Worm (Caenorhabditis elegans) whole organism, early embryonic: ENCODE measurements around the gene F02C12.2.

ENCODE experiments used
- B0310.2 ChIP-seq: sonication (generic microtip); optimal IDR thresholded peaks from 2 replicates; lab custom pipeline; 2016; ENCODE audit warnings: mild to moderate bottlenecking, missing genetic modification characterization, missing compliant biosample characterization
- F13C5.2 ChIP-seq: sonication (generic microtip); optimal IDR thresholded peaks from 2 replicates; lab custom pipeline; 2017; ENCODE audit warnings: mild to moderate bottlenecking, missing genetic modification characterization, inconsistent platforms, missing compliant biosample characterization
- aly-1 ChIP-seq: sonication (generic microtip); optimal IDR thresholded peaks from 2 replicates; lab custom pipeline; 2016; ENCODE audit warnings: missing genetic modification characterization, missing compliant biosample characterization
- ama-1 ChIP-seq: fragments of 150-350 bp; optimal IDR thresholded peaks from 2 replicates; lab custom pipeline; 2014
- ceh-13 ChIP-seq: fragments of 200-800 bp; sonication (Bioruptor generic); optimal IDR thresholded peaks from 2 replicates; lab custom pipeline; 2018; ENCODE audit warnings: mild to moderate bottlenecking, missing genetic modification characterization, missing compliant biosample characterization
- ceh-36 ChIP-seq: sonication (generic microtip); optimal IDR thresholded peaks from 2 replicates; lab custom pipeline; 2016; ENCODE audit warnings: missing genetic modification characterization, inconsistent platforms, missing compliant biosample characterization
- ets-7 ChIP-seq: sonication (generic microtip); optimal IDR thresholded peaks from 2 replicates; lab custom pipeline; 2016; ENCODE audit warnings: missing genotype, missing genetic modification characterization, missing compliant biosample characterization
- flt-1 ChIP-seq: fragments of 200-800 bp; sonication (Bioruptor generic); IDR thresholded peaks from 2 replicates; pipeline ENCODE4 v1.3.6; 2022; ENCODE audit warnings: missing genetic modification characterization, missing compliant biosample characterization
- hmbx-1 ChIP-seq: sonication (generic microtip); optimal IDR thresholded peaks from 2 replicates; lab custom pipeline; 2016; ENCODE audit warnings: mild to moderate bottlenecking, missing genetic modification characterization, missing compliant biosample characterization
- hmg-4 ChIP-seq: fragments of 200-800 bp; sonication (Bioruptor generic); optimal IDR thresholded peaks from 2 replicates; lab custom pipeline; 2018; ENCODE audit warnings: mild to moderate bottlenecking, missing genetic modification characterization, missing compliant biosample characterization
- hnd-1 ChIP-seq: sonication (generic microtip); optimal IDR thresholded peaks from 2 replicates; lab custom pipeline; 2016; ENCODE audit warnings: missing genetic modification characterization, missing compliant biosample characterization
- pes-1 ChIP-seq: fragments of 200-800 bp; sonication (Bioruptor generic); IDR thresholded peaks from 2 replicates; pipeline ENCODE4 v1.3.6; 2022; ENCODE audit warnings: missing genetic modification reagents, missing genetic modification characterization, missing compliant biosample characterization
- scrt-1 ChIP-seq: fragments of 200-800 bp; sonication (Bioruptor generic); IDR thresholded peaks from 2 replicates; pipeline ENCODE4 v1.3.6; 2022; ENCODE audit warnings: missing genetic modification characterization, missing compliant biosample characterization
- sea-1 ChIP-seq: fragments of 200-800 bp; sonication (Bioruptor generic); conservative IDR thresholded peaks from 2 replicates; pipeline ENCODE4 v1.3.6; 2022; ENCODE audit warnings: missing genetic modification characterization, missing compliant biosample characterization
- tbx-11 ChIP-seq: fragments of 200-800 bp; sonication (Bioruptor generic); IDR thresholded peaks from 2 replicates; pipeline ENCODE4 v1.3.6; 2022; ENCODE audit warnings: missing genetic modification characterization, missing compliant biosample characterization
- tbx-37 ChIP-seq: fragments of 200-800 bp; sonication (Bioruptor generic); conservative IDR thresholded peaks from 2 replicates; pipeline ENCODE4 v1.3.6; 2022; ENCODE audit warnings: missing genetic modification reagents, missing genetic modification characterization, missing compliant biosample characterization
- tra-4 ChIP-seq: sonication (generic microtip); optimal IDR thresholded peaks from 2 replicates; lab custom pipeline; 2017; ENCODE audit warnings: missing genetic modification characterization, missing compliant biosample characterization

F02C12.2 gene

DNA sequence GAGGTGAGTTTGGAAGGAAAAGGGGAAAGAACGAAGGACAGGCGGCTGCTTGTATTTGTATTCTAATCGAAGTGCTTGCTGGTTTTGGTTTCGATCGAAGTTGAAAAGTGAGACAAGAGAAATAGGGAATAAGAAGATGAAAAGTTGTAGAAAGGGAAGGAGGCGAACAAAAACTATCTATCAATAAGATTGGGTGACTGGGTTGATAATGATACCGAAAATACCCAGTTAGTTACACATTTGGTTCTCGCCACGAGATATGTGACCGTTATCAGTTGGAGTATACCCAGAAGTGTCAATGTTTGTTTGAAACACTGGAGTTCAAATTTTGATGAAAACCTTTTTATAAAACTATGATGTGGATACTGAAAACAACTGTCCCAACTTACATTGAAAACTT is 30.8 kb downstream of the F02C12.2 start:
- TF ChIP-seq ama-1 (lab: Kevin White, UChicago) (no peak), ceh-36 (tag; lab: Kevin White, UChicago) (no peak), ceh-13 (GFP tag; lab: Kevin White, UChicago) (no peak), hnd-1 (tag; lab: Kevin White, UChicago) (no peak), ets-7 (tag; lab: Kevin White, UChicago) (no peak), tbx-11 (GFP tag; lab: Robert Waterston, UW) (no peak), flt-1 (GFP tag; lab: Robert Waterston, UW) (no peak), tra-4 (tag; lab: Kevin White, UChicago) (no peak), scrt-1 (GFP tag; lab: Robert Waterston, UW) (no peak), sea-1 (GFP tag; lab: Robert Waterston, UW) (no peak), hmbx-1 (tag; lab: Kevin White, UChicago) (no peak), tbx-37 (no peak), pes-1 (GFP tag; lab: Robert Waterston, UW) (no peak), hmg-4 (no peak), F13C5.2 (tag; lab: Kevin White, UChicago) (no peak)

DNA sequence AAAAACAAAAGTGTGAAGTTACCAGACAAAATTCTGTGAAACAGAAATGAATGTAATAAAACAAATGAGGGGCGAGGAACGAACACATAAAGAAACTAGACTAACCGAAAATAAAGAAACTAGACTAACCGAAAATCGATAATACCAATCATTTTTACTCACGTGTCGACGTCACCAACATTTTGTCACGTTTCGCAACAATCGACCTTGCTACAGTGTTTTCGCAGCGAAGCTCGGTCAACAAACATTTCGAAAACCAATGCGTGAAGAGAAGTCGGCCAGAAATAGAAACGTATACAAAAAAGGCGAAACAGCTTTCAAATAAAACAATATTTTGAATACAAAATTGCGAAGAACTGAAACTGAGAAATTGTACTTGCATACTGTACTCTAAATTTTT is 32.2 kb downstream of the F02C12.2 start:
- no peak for TF ChIP-seq scrt-1 (GFP tag; lab: Robert Waterston, UW)
- TF ChIP-seq B0310.2 (tag; lab: Kevin White, UChicago): no peak
- TF ChIP-seq ceh-36 (tag; lab: Kevin White, UChicago): no peak

DNA sequence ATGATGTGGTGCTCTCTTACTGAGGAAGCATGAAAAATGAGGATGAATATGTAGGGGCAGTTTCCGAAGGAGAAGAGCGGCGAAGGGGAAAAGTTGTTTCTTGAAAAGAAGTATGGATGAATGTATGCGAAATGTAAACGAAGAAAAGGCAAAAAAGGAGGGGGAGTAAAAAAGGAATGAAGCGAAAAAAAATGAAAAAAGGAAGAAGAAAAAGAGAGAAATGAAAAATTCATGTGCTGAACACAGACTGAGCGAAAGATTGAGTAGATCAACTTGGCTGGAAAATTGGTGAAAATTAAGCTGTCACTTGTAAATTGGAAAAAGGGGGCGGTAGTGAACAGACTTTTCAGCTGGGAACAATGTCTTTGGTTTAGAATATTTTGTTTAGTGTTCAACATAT is 34.2 kb downstream of the F02C12.2 start, which contains the start of gene C49F8.1:
Gene C49F8.1, minus strand, starts transcription at position 101 of the 400 bp plus-strand sequence.
- TF ChIP-seq hnd-1 (tag; lab: Kevin White, UChicago) (no peak), pes-1 (GFP tag; lab: Robert Waterston, UW) (no peak), F13C5.2 (tag; lab: Kevin White, UChicago) (no peak), B0310.2 (tag; lab: Kevin White, UChicago) (no peak), hmg-4 (no peak), tra-4 (tag; lab: Kevin White, UChicago) (no peak), flt-1 (GFP tag; lab: Robert Waterston, UW) (no peak), tbx-37 (no peak), ets-7 (tag; lab: Kevin White, UChicago) (no peak), hmbx-1 (tag; lab: Kevin White, UChicago) (no peak), scrt-1 (GFP tag; lab: Robert Waterston, UW) (no peak)

DNA sequence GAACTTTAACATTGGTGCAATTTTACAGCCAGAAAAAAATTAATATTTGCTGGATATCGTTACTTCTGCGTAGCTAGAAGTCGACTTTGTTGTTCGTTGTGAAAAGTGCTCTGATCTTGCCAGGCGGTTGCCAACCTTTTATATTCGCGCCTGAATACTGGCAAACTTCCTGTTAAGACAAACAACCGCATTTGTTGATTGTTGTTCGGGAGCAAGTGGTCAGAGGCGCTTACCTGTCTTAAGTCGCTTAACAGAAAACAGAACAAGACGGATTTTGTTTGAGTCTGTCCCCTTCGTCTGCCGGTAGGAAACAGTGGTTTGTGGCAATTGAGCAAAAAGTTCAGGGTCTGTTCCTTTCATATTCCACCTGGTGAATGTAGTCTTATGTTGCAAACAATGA is 36.6 kb downstream of the F02C12.2 start, which contains the start of gene C49F8.15:
Gene C49F8.15, minus strand, starts transcription at position 101 of the 400 bp plus-strand sequence.
- TF ChIP-seq pes-1 (GFP tag; lab: Robert Waterston, UW) (no peak), scrt-1 (GFP tag; lab: Robert Waterston, UW) (no peak), F13C5.2 (tag; lab: Kevin White, UChicago) (no peak), ceh-36 (tag; lab: Kevin White, UChicago) (no peak), hmg-4 (no peak), hmbx-1 (tag; lab: Kevin White, UChicago) (no peak), tbx-37 (no peak), sea-1 (GFP tag; lab: Robert Waterston, UW) (no peak), aly-1 (tag; lab: Kevin White, UChicago) (no peak), ama-1 (lab: Kevin White, UChicago) (no peak), B0310.2 (tag; lab: Kevin White, UChicago) (no peak), tra-4 (tag; lab: Kevin White, UChicago) (no peak), tbx-11 (GFP tag; lab: Robert Waterston, UW) (no peak), flt-1 (GFP tag; lab: Robert Waterston, UW) (no peak), hnd-1 (tag; lab: Kevin White, UChicago) (no peak), ets-7 (tag; lab: Kevin White, UChicago) (no peak), ceh-13 (GFP tag; lab: Kevin White, UChicago) (no peak)

DNA sequence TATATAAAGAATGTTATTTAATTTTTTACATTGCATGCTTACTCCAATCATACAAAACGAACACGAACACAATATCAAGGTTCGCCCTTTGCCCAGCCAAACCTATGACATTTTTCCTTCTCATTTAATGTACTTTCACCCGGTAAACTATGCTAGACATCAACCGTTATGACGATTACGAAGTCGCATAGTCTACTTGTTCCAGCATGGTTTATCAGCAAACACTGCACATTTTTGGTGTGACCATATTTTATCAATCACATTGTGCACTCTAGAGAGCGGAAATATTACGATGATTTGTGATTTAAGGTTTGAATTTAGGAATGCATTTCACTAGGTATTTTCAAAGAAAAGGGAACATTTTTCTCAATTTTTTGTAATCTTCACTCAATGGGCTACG is 38.5 kb downstream of the F02C12.2 start:
- TF ChIP-seq ets-7 (tag; lab: Kevin White, UChicago): no peak
- no peak for TF ChIP-seq ceh-13 (GFP tag; lab: Kevin White, UChicago)
- TF ChIP-seq pes-1 (GFP tag; lab: Robert Waterston, UW): no peak
- TF ChIP-seq tra-4 (tag; lab: Kevin White, UChicago): no peak

DNA sequence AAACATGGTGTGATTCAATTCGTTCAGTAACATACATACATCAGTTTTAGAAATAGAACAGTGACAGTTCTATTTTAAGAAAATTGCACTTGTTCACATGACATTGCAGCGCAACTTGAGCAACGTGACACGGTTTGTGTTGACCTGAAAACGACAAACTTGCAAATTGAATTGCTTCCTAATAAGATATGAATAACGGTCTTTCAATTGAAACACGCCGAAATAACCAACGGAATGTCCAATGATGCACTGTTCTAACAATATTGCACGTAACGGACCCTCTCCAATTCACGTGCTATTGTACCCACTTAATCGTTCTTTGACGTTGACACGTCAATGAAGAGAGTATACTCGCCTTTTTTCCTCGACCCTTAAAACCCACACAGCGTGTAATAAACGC is 39.3 kb downstream of the F02C12.2 start:
- no peak for TF ChIP-seq F13C5.2 (tag; lab: Kevin White, UChicago)
- no peak for TF ChIP-seq ceh-36 (tag; lab: Kevin White, UChicago)
- TF ChIP-seq hnd-1 (tag; lab: Kevin White, UChicago): no peak
- TF ChIP-seq ceh-13 (GFP tag; lab: Kevin White, UChicago): no peak
- no peak for TF ChIP-seq tbx-11 (GFP tag; lab: Robert Waterston, UW)
- TF ChIP-seq ets-7 (tag; lab: Kevin White, UChicago): no peak
- TF ChIP-seq sea-1 (GFP tag; lab: Robert Waterston, UW): no peak
- no peak for TF ChIP-seq flt-1 (GFP tag; lab: Robert Waterston, UW)
- no peak for TF ChIP-seq scrt-1 (GFP tag; lab: Robert Waterston, UW)
- no peak for TF ChIP-seq tbx-37
- no peak for TF ChIP-seq hmg-4
- no peak for TF ChIP-seq aly-1 (tag; lab: Kevin White, UChicago)
- TF ChIP-seq pes-1 (GFP tag; lab: Robert Waterston, UW): no peak
- TF ChIP-seq tra-4 (tag; lab: Kevin White, UChicago): no peak
- no peak for TF ChIP-seq B0310.2 (tag; lab: Kevin White, UChicago)

DNA sequence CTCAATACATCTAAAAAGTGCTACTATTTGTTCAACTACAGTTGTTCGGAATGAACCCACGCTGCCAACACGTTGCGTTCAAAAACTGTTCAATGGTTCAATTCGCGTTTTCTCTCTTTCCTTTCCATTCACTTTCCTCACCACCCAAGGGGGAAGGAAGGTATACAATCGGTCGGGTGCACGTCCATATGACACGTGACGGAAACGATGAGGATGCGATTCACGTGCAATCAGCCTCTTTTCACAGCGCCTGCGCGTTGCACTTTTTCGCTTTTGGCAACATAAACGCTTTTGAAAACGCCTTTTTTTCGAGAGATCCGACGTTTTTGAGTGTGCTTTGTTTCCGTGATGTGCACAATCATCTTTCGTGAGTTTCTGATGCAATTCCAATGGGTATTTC is 40.5 kb downstream of the F02C12.2 start:
- no peak for TF ChIP-seq sea-1 (GFP tag; lab: Robert Waterston, UW)
- no peak for TF ChIP-seq hmg-4
- no peak for TF ChIP-seq ama-1 (lab: Kevin White, UChicago)
- TF ChIP-seq tra-4 (tag; lab: Kevin White, UChicago): no peak
- no peak for TF ChIP-seq aly-1 (tag; lab: Kevin White, UChicago)
- TF ChIP-seq ceh-36 (tag; lab: Kevin White, UChicago): no peak
- no peak for TF ChIP-seq flt-1 (GFP tag; lab: Robert Waterston, UW)
- TF ChIP-seq scrt-1 (GFP tag; lab: Robert Waterston, UW): no peak
- no peak for TF ChIP-seq tbx-37
- TF ChIP-seq F13C5.2 (tag; lab: Kevin White, UChicago): no peak
- TF ChIP-seq ceh-13 (GFP tag; lab: Kevin White, UChicago): no peak
- no peak for TF ChIP-seq tbx-11 (GFP tag; lab: Robert Waterston, UW)
- TF ChIP-seq hmbx-1 (tag; lab: Kevin White, UChicago): no peak
- no peak for TF ChIP-seq pes-1 (GFP tag; lab: Robert Waterston, UW)
- no peak for TF ChIP-seq hnd-1 (tag; lab: Kevin White, UChicago)
